Worm (Caenorhabditis elegans): ENCODE results near the gene F38B6.6.

- TF ChIP-seq egl-27 (tag; optimal IDR thresholded peaks at IDR 0.05) (no peak), ZK337.2 (GFP tag; IDR thresholded peaks at IDR 0.05) (no peak), egl-43 (GFP tag; IDR thresholded peaks at IDR 0.05) (no peak), lin-13 (GFP tag; optimal IDR thresholded peaks at IDR 0.05) (no peak), pha-4 (GFP tag; IDR thresholded peaks at IDR 0.05) (no peak), pha-4 (tag; optimal IDR thresholded peaks at IDR 0.05) (no peak), pqm-1 (tag; optimal IDR thresholded peaks at IDR 0.05) (no peak), nhr-76 (tag; optimal IDR thresholded peaks at IDR 0.05) (no peak), lin-15B (tag; optimal IDR thresholded peaks at IDR 0.05) (no peak), mxl-3 (GFP tag; optimal IDR thresholded peaks at IDR 0.05) (no peak), lsy-2 (tag; optimal IDR thresholded peaks at IDR 0.05) (no peak), ces-1 (GFP tag; optimal IDR thresholded peaks at IDR 0.05) (no peak), F49E8.2 (tag; optimal IDR thresholded peaks at IDR 0.05; ENCODE audit: borderline replicate concordance) (no peak), zfp-2 (tag; optimal IDR thresholded peaks at IDR 0.05) (no peak), lin-38 (GFP tag; IDR thresholded peaks at IDR 0.05) (no peak)
Measured at ce11 chrX:6672519-6672918, 17.4 kb downstream of the F38B6.6 start, which contains the start of gene col-172.

All from whole organism, L4 larva.